Fruit fly (Drosophila melanogaster) whole organism, wandering third instar larva: ENCODE measurements around the gene Lk.

Experiments
- Abd-B ChIP-seq: fragments of >200 bp; optimal IDR thresholded peaks from 2 replicates; lab custom pipeline; 2017; ENCODE audit warnings: missing biosample characterization, missing genetic modification characterization
- CG32264 ChIP-seq: fragments of 200-800 bp; sonication (Bioruptor generic); optimal IDR thresholded peaks from 2 replicates; lab custom pipeline; 2016; ENCODE audit warnings: missing biosample characterization, missing genetic modification characterization
- CG9705 ChIP-seq: fragments of 200-800 bp; sonication (Bioruptor generic); optimal IDR thresholded peaks from 2 replicates; lab custom pipeline; 2018; ENCODE audit warnings: missing biosample characterization, mild to moderate bottlenecking, missing genetic modification characterization
- CrebA ChIP-seq: fragments of 200-800 bp; sonication (Bioruptor generic); optimal IDR thresholded peaks from 2 replicates; lab custom pipeline; 2016; ENCODE audit warnings: missing biosample characterization, mild to moderate bottlenecking, missing genetic modification characterization, borderline replicate concordance
- Dfd ChIP-seq: fragments of >200 bp; optimal IDR thresholded peaks from 2 replicates; lab custom pipeline; 2017; ENCODE audit warnings: missing biosample characterization, missing genetic modification characterization
- Dif ChIP-seq: fragments of 200-275, 200-300 bp; sonication (Bioruptor generic); optimal IDR thresholded peaks from 2 replicates; lab custom pipeline; 2018; ENCODE audit warnings: missing biosample characterization, missing genetic modification characterization; ENCODE audit not compliant: partially characterized antibody
- GATAd ChIP-seq: sonication (Bioruptor generic); optimal IDR thresholded peaks from 2 replicates; lab custom pipeline; 2016; ENCODE audit warnings: missing biosample characterization, missing genetic modification characterization
- HLH106 ChIP-seq: fragments of 200-800 bp; optimal IDR thresholded peaks from 3 replicates; lab custom pipeline; 2019; ENCODE audit warnings: missing biosample characterization, mild to moderate bottlenecking, missing genetic modification characterization, moderate library complexity
- Hnf4 ChIP-seq: fragments of 200-800 bp; sonication (Bioruptor generic); optimal IDR thresholded peaks from 2 replicates; lab custom pipeline; 2016; ENCODE audit warnings: missing biosample characterization, mild to moderate bottlenecking, missing genetic modification characterization
- Hr78 ChIP-seq: fragments of >200 bp; optimal IDR thresholded peaks from 2 replicates; lab custom pipeline; 2017; ENCODE audit warnings: missing biosample characterization, missing genetic modification characterization
- Hr83 ChIP-seq: fragments of 200-300 bp; sonication (Bioruptor generic); optimal IDR thresholded peaks from 2 replicates; lab custom pipeline; 2016; ENCODE audit warnings: missing biosample characterization, mild to moderate bottlenecking, missing genetic modification characterization, moderate library complexity; ENCODE audit not compliant: poor library complexity, severe bottlenecking
- Jra ChIP-seq: sonication (Bioruptor generic); optimal IDR thresholded peaks from 2 replicates; lab custom pipeline; 2016; ENCODE audit warnings: missing biosample characterization, missing genetic modification characterization
- Mio ChIP-seq: sonication (Bioruptor generic); optimal IDR thresholded peaks from 2 replicates; lab custom pipeline; 2016; ENCODE audit warnings: missing biosample characterization, missing genetic modification characterization
- Myc ChIP-seq: fragments of >200 bp; optimal IDR thresholded peaks from 2 replicates; lab custom pipeline; 2017
- N ChIP-seq: fragments of >200 bp; optimal IDR thresholded peaks from 2 replicates; lab custom pipeline; 2018; ENCODE audit warnings: missing biosample characterization, missing external identifiers, missing genetic modification characterization
- OdsH ChIP-seq: fragments of 200-800 bp; sonication (Bioruptor generic); optimal IDR thresholded peaks from 2 replicates; lab custom pipeline; 2016; ENCODE audit warnings: missing biosample characterization, mild to moderate bottlenecking, missing genetic modification characterization
- Rel ChIP-seq, 2 experiments: fragments of 200-800 bp; sonication (Bioruptor generic) in 1 of 2; optimal IDR thresholded peaks; 2 replicates in 1 of 2; 3 replicates in 1 of 2; lab custom pipeline; 2016 to 2019; ENCODE audit warnings: mild to moderate bottlenecking in 2 of 2, missing biosample characterization in 2 of 2, missing genetic modification characterization in 2 of 2, moderate library complexity in 1 of 2
- Sp1 ChIP-seq: fragments of 200-800 bp; sonication (Bioruptor generic); optimal IDR thresholded peaks from 3 replicates; lab custom pipeline; 2019; ENCODE audit warnings: missing biosample characterization, mild to moderate bottlenecking, missing genetic modification characterization, moderate library complexity
- Vsx2 ChIP-seq: fragments of 200-300, 225-300 bp; sonication (Bioruptor generic); optimal IDR thresholded peaks from 2 replicates; lab custom pipeline; 2018; ENCODE audit warnings: missing biosample characterization, missing genetic modification characterization; ENCODE audit not compliant: partially characterized antibody
- br ChIP-seq: fragments of 200-800 bp; sonication (Bioruptor generic); optimal IDR thresholded peaks from 2 replicates; lab custom pipeline; 2016; ENCODE audit warnings: missing biosample characterization, missing genetic modification characterization
- brk ChIP-seq: fragments of 200-800 bp; sonication (Bioruptor generic); optimal IDR thresholded peaks from 2 replicates; lab custom pipeline; 2016; ENCODE audit warnings: missing biosample characterization, mild to moderate bottlenecking, missing genetic modification characterization
- dl ChIP-seq, 2 experiments: fragments of 175-275, 200-275 bp in 1 of 2; fragments of 200-275 bp in 1 of 2; sonication (Bioruptor generic); optimal IDR thresholded peaks; lab custom pipeline; 2018; ENCODE audit warnings: mild to moderate bottlenecking in 2 of 2, missing biosample characterization in 2 of 2, missing genetic modification characterization in 2 of 2, moderate library complexity in 2 of 2; ENCODE audit not compliant: partially characterized antibody in 2 of 2, insufficient read depth in 1 of 2
- dmrt93B ChIP-seq: fragments of 200-800 bp; sonication (Bioruptor generic); optimal IDR thresholded peaks from 2 replicates; lab custom pipeline; 2018; ENCODE audit warnings: missing biosample characterization, mild to moderate bottlenecking, missing genetic modification characterization
- dsf ChIP-seq: sonication (Bioruptor generic); optimal IDR thresholded peaks from 2 replicates; lab custom pipeline; 2016; ENCODE audit warnings: missing biosample characterization, missing genetic modification characterization, borderline replicate concordance
- ey ChIP-seq: fragments of 200-800 bp; sonication (Bioruptor generic); optimal IDR thresholded peaks from 2 replicates; lab custom pipeline; 2016; ENCODE audit warnings: missing biosample characterization, missing genetic modification characterization
- foxo ChIP-seq, 2 experiments: fragments of 200-800 bp; sonication (Bioruptor generic); optimal IDR thresholded peaks; 2 replicates in 1 of 2; 3 replicates in 1 of 2; lab custom pipeline; 2016 to 2017; ENCODE audit warnings: missing biosample characterization in 2 of 2, missing genetic modification characterization in 2 of 2
- fru ChIP-seq: fragments of 200-800 bp; sonication (Bioruptor generic); optimal IDR thresholded peaks from 3 replicates; lab custom pipeline; 2016; ENCODE audit warnings: missing biosample characterization, mild to moderate bottlenecking, missing genetic modification characterization
- h ChIP-seq: fragments of 200-800 bp; sonication (Bioruptor generic); optimal IDR thresholded peaks from 3 replicates; lab custom pipeline; 2016; ENCODE audit warnings: missing biosample characterization, mild to moderate bottlenecking, missing genetic modification characterization
- jim ChIP-seq: fragments of 175-275, 200-325 bp; sonication (Bioruptor generic); optimal IDR thresholded peaks from 2 replicates; lab custom pipeline; 2016; ENCODE audit warnings: missing biosample characterization, mild to moderate bottlenecking, missing genetic modification characterization
- lola ChIP-seq: fragments of >200 bp; optimal IDR thresholded peaks from 2 replicates; lab custom pipeline; 2017; ENCODE audit warnings: missing biosample characterization, missing genetic modification characterization
- pan ChIP-seq: fragments of >200 bp; optimal IDR thresholded peaks from 2 replicates; lab custom pipeline; 2017
- psq ChIP-seq: fragments of 200-800 bp; sonication (Bioruptor generic); optimal IDR thresholded peaks from 3 replicates; lab custom pipeline; 2017; ENCODE audit warnings: missing biosample characterization, mild to moderate bottlenecking, missing genetic modification characterization, moderate library complexity
- rgr ChIP-seq: fragments of 200-800 bp; sonication (Bioruptor generic); optimal IDR thresholded peaks from 3 replicates; lab custom pipeline; 2016; ENCODE audit warnings: missing biosample characterization, mild to moderate bottlenecking, missing genetic modification characterization
- sage ChIP-seq: fragments of 200-800 bp; sonication (Bioruptor generic); optimal IDR thresholded peaks from 2 replicates; lab custom pipeline; 2016; ENCODE audit warnings: missing biosample characterization, mild to moderate bottlenecking, missing genetic modification characterization
- sv ChIP-seq: fragments of 200-800 bp; sonication (Bioruptor generic); optimal IDR thresholded peaks from 3 replicates; lab custom pipeline; 2016; ENCODE audit warnings: missing biosample characterization, missing genetic modification characterization
- tai ChIP-seq: sonication (Bioruptor generic); optimal IDR thresholded peaks from 2 replicates; lab custom pipeline; 2016; ENCODE audit warnings: missing biosample characterization, missing genetic modification characterization
- usp ChIP-seq: fragments of >200 bp; optimal IDR thresholded peaks from 2 replicates; lab custom pipeline; 2017; ENCODE audit warnings: missing biosample characterization, missing genetic modification characterization
- woc ChIP-seq: sonication (Bioruptor generic); optimal IDR thresholded peaks from 2 replicates; lab custom pipeline; 2016; ENCODE audit warnings: missing biosample characterization, mild to moderate bottlenecking, missing genetic modification characterization

The Lk gene

dm6 chr3L:14551621-14552020, 8.9 kb downstream of the Lk start:
- no peak for TF ChIP-seq brk (GFP tag; lab: Kevin White, UChicago)
- no peak for TF ChIP-seq N (GFP tag; lab: Kevin White, UChicago)
- no peak for TF ChIP-seq jim
- no peak for TF ChIP-seq Jra (GFP tag; lab: Kevin White, UChicago)
- no peak for TF ChIP-seq dmrt93B (GFP tag; lab: Kevin White, UChicago)
- no peak for TF ChIP-seq CrebA (GFP tag; lab: Kevin White, UChicago)
- no peak for TF ChIP-seq Abd-B (GFP tag; lab: Kevin White, UChicago)
- TF ChIP-seq usp (GFP tag; lab: Kevin White, UChicago), result no peak
- TF ChIP-seq dsf (GFP tag; lab: Kevin White, UChicago), result no peak
- no peak for TF ChIP-seq lola (GFP tag; lab: Kevin White, UChicago)

- TF ChIP-seq CG32264 (peak; percentile 81), HLH106 (tag; lab: Kevin White, UChicago) (peak; percentile 94), GATAd (peak; percentile 9), woc (peak; percentile 99), Hr83 (GFP tag; lab: Kevin White, UChicago) (peak; percentile 69), OdsH (peak; percentile 97), ey (peak; percentile 95), Myc (lab: Kevin White, UChicago) (no peak), dmrt93B (GFP tag; lab: Kevin White, UChicago) (peak; percentile 76), psq (GFP tag; lab: Kevin White, UChicago) (peak; percentile 92), CG9705 (peak; percentile 87), brk (GFP tag; lab: Kevin White, UChicago) (peak; percentile 94), br (GFP tag; lab: Kevin White, UChicago) (peak; percentile 95), sage (GFP tag; lab: Kevin White, UChicago) (peak; percentile 69), Hr78 (no peak), Hnf4 (GFP tag; lab: Kevin White, UChicago) (peak; percentile 95), lola (GFP tag; lab: Kevin White, UChicago) (no peak), Dfd (GFP tag; lab: Kevin White, UChicago) (no peak), Vsx2 (GFP tag; lab: Kevin White, UChicago) (peak; percentile 51), pan (no peak), usp (GFP tag; lab: Kevin White, UChicago) (no peak), sv (GFP tag; lab: Kevin White, UChicago) (peak; percentile 91), h (peak; percentile 97), Mio (GFP tag; lab: Kevin White, UChicago) (peak; percentile 44), foxo (GFP tag; optimal IDR thresholded peaks at IDR 0.05; lab: Kevin White, UChicago) (peak; percentile 87 to 97), N (GFP tag; lab: Kevin White, UChicago) (no peak), dl (GFP tag; optimal IDR thresholded peaks at IDR 0.05; lab: Kevin White, UChicago; ENCODE audit: insufficient read depth in 1 of 2, partially characterized antibody in 2 of 2) (peak in 1 of 2 experiments; percentile 44), Jra (GFP tag; lab: Kevin White, UChicago) (peak; percentile 94), jim (no peak), Rel (GFP tag; optimal IDR thresholded peaks at IDR 0.05; lab: Kevin White, UChicago) (peak; percentile 71), Rel (tag; optimal IDR thresholded peaks at IDR 0.05; lab: Kevin White, UChicago) (peak; percentile 85), Abd-B (GFP tag; lab: Kevin White, UChicago) (no peak), CrebA (GFP tag; lab: Kevin White, UChicago) (peak; percentile 68), tai (GFP tag; lab: Kevin White, UChicago) (peak; percentile 78), dsf (GFP tag; lab: Kevin White, UChicago) (peak; percentile 76), fru (GFP tag; lab: Kevin White, UChicago) (peak; percentile 97), rgr (peak; percentile 96), Dif (peak; percentile 55), Sp1 (peak; percentile 96)
These were observed 9.6 kb downstream of the Lk start, which contains the start of gene Gbs-70E for dm6 chr3L:14550839-14551415. Gbs-70E (minus strand) TSS chr3L:14550975.
